Worm (Caenorhabditis elegans): ENCODE measurements around the gene H14E04.2.

H14E04.2 gene

ce11 chrIII:2418159-2418658 lies 42.2 kb downstream of the H14E04.2 start, which contains the start of the genes W04B5.5 and W04B5.3 (continued):
- TF ChIP-seq Y56A3A.18 (GFP tag; IDR thresholded peaks at IDR 0.05) (no peak), akir-1 (GFP tag; optimal IDR thresholded peaks at IDR 0.05) (no peak), nfyb-1 (GFP tag; IDR thresholded peaks at IDR 0.05) (no peak), attf-6 (GFP tag; IDR thresholded peaks at IDR 0.05) (no peak), aptf-3 (GFP tag; IDR thresholded peaks at IDR 0.05) (no peak), Y79H2A.3 (GFP tag; conservative IDR thresholded peaks at IDR 0.05) (no peak), sptf-2 (GFP tag; optimal IDR thresholded peaks at IDR 0.05) (no peak), F22D6.2 (tag; optimal IDR thresholded peaks at IDR 0.05) (no peak), bed-2 (GFP tag; IDR thresholded peaks at IDR 0.05) (no peak), ceh-79 (tag; optimal IDR thresholded peaks at IDR 0.05) (no peak), T26A5.8 (tag; optimal IDR thresholded peaks at IDR 0.05) (no peak), let-607 (tag; optimal IDR thresholded peaks at IDR 0.05) (peak in 1 of 2 experiments; percentile 26), ztf-26 (tag; optimal IDR thresholded peaks at IDR 0.05) (no peak), F23B12.7 (tag; optimal IDR thresholded peaks at IDR 0.05; ENCODE audit: insufficient read depth) (no peak), ztf-6 (GFP tag; IDR thresholded peaks at IDR 0.05) (no peak), F10E7.11 (tag; optimal IDR thresholded peaks at IDR 0.05) (no peak), B0261.1 (tag; optimal IDR thresholded peaks at IDR 0.05) (no peak), F57C9.4 (tag; optimal IDR thresholded peaks at IDR 0.05) (no peak), attf-3 (GFP tag; conservative IDR thresholded peaks at IDR 0.05) (no peak), F33H1.4 (GFP tag; IDR thresholded peaks at IDR 0.05) (peak; percentile 52), hrde-1 (tag; optimal IDR thresholded peaks at IDR 0.05; ENCODE audit: borderline replicate concordance) (no peak), ekl-4 (GFP tag; IDR thresholded peaks at IDR 0.05) (no peak), him-1 (tag; optimal IDR thresholded peaks at IDR 0.05) (no peak), xnd-1 (tag; optimal IDR thresholded peaks at IDR 0.05) (no peak), somi-1 (GFP tag; optimal IDR thresholded peaks at IDR 0.05) (no peak), egl-44 (GFP tag; IDR thresholded peaks at IDR 0.05) (no peak), C06A6.2 (GFP tag; conservative IDR thresholded peaks at IDR 0.05) (no peak), ztf-3 (GFP tag; optimal IDR thresholded peaks at IDR 0.05) (no peak), madf-8 (GFP tag; conservative IDR thresholded peaks at IDR 0.05) (no peak), aptf-2 (GFP tag; conservative IDR thresholded peaks at IDR 0.05) (no peak), ceh-91 (GFP tag; IDR thresholded peaks at IDR 0.05) (no peak), repo-1 (tag; optimal IDR thresholded peaks at IDR 0.05) (no peak), ets-4 (GFP tag; optimal IDR thresholded peaks at IDR 0.05) (no peak), chd-7 (tag; optimal IDR thresholded peaks at IDR 0.05) (no peak), F39B2.1 (GFP tag; IDR thresholded peaks at IDR 0.05) (no peak), let-526 (GFP tag; IDR thresholded peaks at IDR 0.05) (no peak), nhr-27 (tag; optimal IDR thresholded peaks at IDR 0.05) (no peak), B0035.1 (tag; optimal IDR thresholded peaks at IDR 0.05) (no peak), lin-40 (tag; optimal IDR thresholded peaks at IDR 0.05) (peak; percentile 34), ccch-3 (GFP tag; optimal IDR thresholded peaks at IDR 0.05) (no peak), Y67H2A.10 (GFP tag; conservative IDR thresholded peaks at IDR 0.05) (no peak), lsl-1 (GFP tag; optimal IDR thresholded peaks at IDR 0.05) (peak; percentile 37), ceh-40 (GFP tag; IDR thresholded peaks at IDR 0.05) (no peak), athp-1 (tag; optimal IDR thresholded peaks at IDR 0.05) (no peak), ztf-25 (GFP tag; IDR thresholded peaks at IDR 0.05) (no peak), Y53G8AR.9 (GFP tag; conservative IDR thresholded peaks at IDR 0.05) (no peak), hlh-12 (tag; optimal IDR thresholded peaks at IDR 0.05) (no peak), bed-1 (GFP tag; IDR thresholded peaks at IDR 0.05) (no peak), lin-26 (GFP tag; IDR thresholded peaks at IDR 0.05) (no peak)
